Worm (Caenorhabditis elegans): ENCODE results near the gene srh-287.

- TF ChIP-seq egl-27 (tag; optimal IDR thresholded peaks at IDR 0.05) (no peak), fos-1 (tag; optimal IDR thresholded peaks at IDR 0.05) (no peak), ces-1 (GFP tag; optimal IDR thresholded peaks at IDR 0.05) (no peak), daf-16 (GFP tag; optimal IDR thresholded peaks at IDR 0.05) (no peak), daf-16 (tag; optimal IDR thresholded peaks at IDR 0.05) (no peak), lin-38 (GFP tag; IDR thresholded peaks at IDR 0.05) (no peak), ama-1 (optimal IDR thresholded peaks at IDR 0.05) (no peak), set-16 (GFP tag; IDR thresholded peaks at IDR 0.05) (no peak), ztf-11 (tag; optimal IDR thresholded peaks at IDR 0.05) (no peak), nhr-76 (tag; optimal IDR thresholded peaks at IDR 0.05) (no peak), hlh-11 (tag; optimal IDR thresholded peaks at IDR 0.05) (no peak), skn-1 (tag; optimal IDR thresholded peaks at IDR 0.05) (no peak), zfp-2 (tag; optimal IDR thresholded peaks at IDR 0.05) (no peak)
Observed at ce11 chrV:17844106-17844505, 43.5 kb downstream of the srh-287 start, which contains the start of gene srh-286.
